Fruit fly (Drosophila melanogaster) whole organism, embryonic: Measurements from ENCODE around the gene CG31798.

Source experiments
- Atf-2 ChIP-seq: fragments of 200-800 bp; sonication (Bioruptor generic); optimal IDR thresholded peaks from 2 replicates; lab custom pipeline; 2016; ENCODE audit warnings: missing biosample characterization, missing genetic modification characterization
- Blimp-1 ChIP-seq: fragments of 200-800 bp; sonication (Bioruptor generic); optimal IDR thresholded peaks from 3 replicates; lab custom pipeline; 2018; ENCODE audit warnings: missing biosample characterization, missing genetic modification characterization, mild to moderate bottlenecking, moderate library complexity, missing genetic modification reagents
- CG10147 ChIP-seq: fragments of 200-800 bp; sonication (Bioruptor generic); optimal IDR thresholded peaks from 2 replicates; lab custom pipeline; 2019; ENCODE audit warnings: missing biosample characterization, mild to moderate bottlenecking, missing genetic modification characterization, moderate library complexity
- CG10274 ChIP-seq: fragments of 200-800 bp; sonication (Bioruptor generic); optimal IDR thresholded peaks from 3 replicates; lab custom pipeline; 2017; ENCODE audit warnings: missing biosample characterization, mild to moderate bottlenecking, missing genetic modification characterization
- CG10979 ChIP-seq: fragments of 200-800 bp; sonication (Bioruptor generic); optimal IDR thresholded peaks from 2 replicates; lab custom pipeline; 2018; ENCODE audit warnings: missing biosample characterization, mild to moderate bottlenecking, missing genetic modification characterization, moderate library complexity
- CG11247 ChIP-seq: fragments of 200-800 bp; sonication (Bioruptor generic); IDR thresholded peaks from 2 replicates; pipeline ENCODE4 v1.3.6; 2022; ENCODE audit warnings: missing biosample characterization, missing genetic modification characterization
- CG11456 ChIP-seq: fragments of 200-800 bp; sonication (Bioruptor generic); IDR thresholded peaks from 3 replicates; pipeline ENCODE4 v1.3.6; 2022; ENCODE audit warnings: missing biosample characterization, missing genetic modification characterization
- CG12104 ChIP-seq: fragments of 200-800 bp; sonication (Bioruptor generic); optimal IDR thresholded peaks from 3 replicates; lab custom pipeline; 2016; ENCODE audit warnings: missing biosample characterization, missing genetic modification characterization
- CG13123 ChIP-seq: fragments of 200-800 bp; sonication (Bioruptor generic); optimal IDR thresholded peaks from 2 replicates; lab custom pipeline; 2016; ENCODE audit warnings: missing biosample characterization, missing genetic modification characterization
- CG13287 ChIP-seq: fragments of 200-800 bp; sonication (Bioruptor generic); IDR thresholded peaks from 2 replicates; pipeline ENCODE4 v1.3.6; 2022; ENCODE audit warnings: missing biosample characterization, missing genetic modification characterization; ENCODE audit not compliant: partially characterized antibody
- CG13775 ChIP-seq: fragments of 200-800 bp; sonication (Bioruptor generic); optimal IDR thresholded peaks from 3 replicates; lab custom pipeline; 2017; ENCODE audit warnings: missing biosample characterization, mild to moderate bottlenecking, missing genetic modification characterization
- CG15073 ChIP-seq: fragments of 200-800 bp; sonication (Bioruptor generic); optimal IDR thresholded peaks from 2 replicates; lab custom pipeline; 2016; ENCODE audit warnings: missing biosample characterization, missing genetic modification characterization
- CG17612 ChIP-seq: fragments of 200-800 bp; sonication (Bioruptor generic); IDR thresholded peaks from 2 replicates; pipeline ENCODE4 v1.3.6; 2022; ENCODE audit warnings: missing biosample characterization, missing genetic modification characterization
- CG2199 ChIP-seq: fragments of 200-800 bp; sonication (Bioruptor generic); IDR thresholded peaks from 3 replicates; pipeline ENCODE4 v1.3.6; 2022; ENCODE audit warnings: missing biosample characterization, missing genetic modification characterization
- CG2678 ChIP-seq: fragments of 200-800 bp; sonication (Bioruptor generic); optimal IDR thresholded peaks from 3 replicates; lab custom pipeline; 2019; ENCODE audit warnings: missing biosample characterization, mild to moderate bottlenecking, missing genetic modification characterization, moderate library complexity
- CG2712 ChIP-seq: fragments of 200-800 bp; optimal IDR thresholded peaks from 3 replicates; lab custom pipeline; 2019; ENCODE audit warnings: missing biosample characterization, mild to moderate bottlenecking, missing genetic modification characterization, moderate library complexity
- CG30403 ChIP-seq: fragments of 200-800 bp; sonication (Bioruptor generic); optimal IDR thresholded peaks from 3 replicates; lab custom pipeline; 2016; ENCODE audit warnings: missing biosample characterization, missing genetic modification characterization
- CG3065 ChIP-seq: fragments of 200-800 bp; sonication (Bioruptor generic); optimal IDR thresholded peaks from 2 replicates; lab custom pipeline; 2016; ENCODE audit warnings: missing biosample characterization, missing genetic modification characterization
- CG31365 ChIP-seq: fragments of 200-800 bp; sonication (Bioruptor generic); optimal IDR thresholded peaks from 2 replicates; lab custom pipeline; 2018; ENCODE audit warnings: missing biosample characterization, mild to moderate bottlenecking, missing genetic modification characterization
- CG4854 ChIP-seq: fragments of 200-800 bp; sonication (Bioruptor generic); optimal IDR thresholded peaks from 2 replicates; lab custom pipeline; 2016; ENCODE audit warnings: missing biosample characterization, missing genetic modification characterization, inconsistent platforms
- D19A ChIP-seq: fragments of 200-800 bp; optimal IDR thresholded peaks from 3 replicates; lab custom pipeline; 2019; ENCODE audit warnings: missing biosample characterization, mild to moderate bottlenecking, missing genetic modification characterization, moderate library complexity
- Dip2 ChIP-seq: fragments of 200-800 bp; sonication (Bioruptor generic); IDR thresholded peaks from 2 replicates; pipeline ENCODE4 v1.3.6; 2022; ENCODE audit warnings: missing biosample characterization, missing genetic modification characterization
- Dip3 ChIP-seq: fragments of 200-800 bp; sonication (Bioruptor generic); optimal IDR thresholded peaks from 3 replicates; lab custom pipeline; 2016; ENCODE audit warnings: missing biosample characterization, missing genetic modification characterization
- ERR ChIP-seq: fragments of 200-800 bp; sonication (Bioruptor generic); optimal IDR thresholded peaks from 2 replicates; lab custom pipeline; 2016; ENCODE audit warnings: missing biosample characterization, missing genetic modification characterization
- Elba2 ChIP-seq: fragments of 200-800 bp; sonication (Bioruptor generic); optimal IDR thresholded peaks from 3 replicates; lab custom pipeline; 2016; ENCODE audit warnings: missing biosample characterization, missing genetic modification characterization
- HHEX ChIP-seq: fragments of 200-800 bp; sonication (Bioruptor generic); optimal IDR thresholded peaks from 3 replicates; lab custom pipeline; 2017; ENCODE audit warnings: missing biosample characterization, mild to moderate bottlenecking, missing genetic modification characterization, missing genetic modification reagents
- Hand ChIP-seq: fragments of 200-800 bp; sonication (Bioruptor generic); optimal IDR thresholded peaks from 2 replicates; lab custom pipeline; 2017; ENCODE audit warnings: mild to moderate bottlenecking, missing biosample characterization, missing genetic modification reagents, missing genetic modification characterization
- Hmx ChIP-seq: fragments of 200-800 bp; sonication (Bioruptor generic); optimal IDR thresholded peaks from 2 replicates; lab custom pipeline; 2016; ENCODE audit warnings: missing biosample characterization, missing genetic modification characterization
- Max ChIP-seq: fragments of 200-800 bp; sonication (Bioruptor generic); optimal IDR thresholded peaks from 2 replicates; lab custom pipeline; 2016; ENCODE audit warnings: missing biosample characterization, mild to moderate bottlenecking, missing genetic modification characterization
- Myb ChIP-seq: fragments of 200-800 bp; sonication (Bioruptor generic); optimal IDR thresholded peaks from 2 replicates; lab custom pipeline; 2016; ENCODE audit warnings: missing biosample characterization, missing genetic modification characterization
- Ravus ChIP-seq: fragments of 200-800 bp; sonication (Bioruptor generic); IDR thresholded peaks from 2 replicates; pipeline ENCODE4 v1.3.6; 2022; ENCODE audit warnings: missing biosample characterization, missing genetic modification characterization
- Scr ChIP-seq: fragments of 200-800 bp; sonication (Bioruptor generic); IDR thresholded peaks from 2 replicates; pipeline ENCODE4 v1.3.6; 2022; ENCODE audit warnings: missing biosample characterization, missing genetic modification characterization; ENCODE audit not compliant: partially characterized antibody
- Sry-δ ChIP-seq: fragments of 200-800 bp; sonication (Bioruptor generic); optimal IDR thresholded peaks from 2 replicates; lab custom pipeline; 2016; ENCODE audit warnings: missing biosample characterization, missing genetic modification characterization
- ara ChIP-seq: fragments of 200-800 bp; sonication (Bioruptor generic); IDR thresholded peaks from 2 replicates; pipeline ENCODE4 v1.3.6; 2022; ENCODE audit warnings: missing biosample characterization, missing genetic modification characterization
- btn ChIP-seq: fragments of 200-800 bp; sonication (Bioruptor generic); optimal IDR thresholded peaks from 2 replicates; lab custom pipeline; 2016; ENCODE audit warnings: missing biosample characterization, missing genetic modification characterization
- gce ChIP-seq: fragments of 200-800 bp; sonication (Bioruptor generic); IDR thresholded peaks from 3 replicates; pipeline ENCODE4 v1.3.6; 2022; ENCODE audit warnings: missing biosample characterization, missing genetic modification characterization
- gfzf ChIP-seq: fragments of 200-800 bp; sonication (Bioruptor generic); optimal IDR thresholded peaks from 2 replicates; lab custom pipeline; 2016; ENCODE audit warnings: missing biosample characterization, mild to moderate bottlenecking, missing genetic modification characterization, moderate library complexity
- hkb ChIP-seq, 2 experiments: fragments of 200-800 bp in 1 of 2; fragments of >200 bp in 1 of 2; sonication (Bioruptor generic) in 1 of 2; IDR thresholded peaks in 1 of 2; optimal IDR thresholded peaks in 1 of 2; 2 replicates each; pipeline versions ENCODE4 v1.3.6 to Lab custom; 2017 to 2022; ENCODE audit warnings: missing biosample characterization in 1 of 2, missing genetic modification characterization in 1 of 2
- jumu ChIP-seq: fragments of 200-800 bp; sonication (Bioruptor generic); optimal IDR thresholded peaks from 3 replicates; lab custom pipeline; 2016; ENCODE audit warnings: missing biosample characterization, missing genetic modification characterization
- lbe ChIP-seq: fragments of 200-800 bp; sonication (Bioruptor generic); optimal IDR thresholded peaks from 2 replicates; lab custom pipeline; 2016; ENCODE audit warnings: missing biosample characterization, mild to moderate bottlenecking, missing genetic modification characterization
- luna ChIP-seq: fragments of 200-800 bp; sonication (Bioruptor generic); optimal IDR thresholded peaks from 2 replicates; lab custom pipeline; 2016; ENCODE audit warnings: missing biosample characterization, missing genetic modification characterization
- mld ChIP-seq: fragments of 200-800 bp; sonication (Bioruptor generic); IDR thresholded peaks from 3 replicates; pipeline ENCODE4 v1.3.6; 2022; ENCODE audit warnings: missing biosample characterization, missing genetic modification characterization; ENCODE audit not compliant: partially characterized antibody
- org-1 ChIP-seq: fragments of 200-800 bp; sonication (Bioruptor generic); optimal IDR thresholded peaks from 2 replicates; lab custom pipeline; 2017; ENCODE audit warnings: missing biosample characterization, missing genetic modification characterization
- run ChIP-seq: fragments of 200-800 bp; sonication (Bioruptor generic); optimal IDR thresholded peaks from 3 replicates; lab custom pipeline; 2018; ENCODE audit warnings: missing biosample characterization, mild to moderate bottlenecking, missing genetic modification characterization
- shn ChIP-seq: fragments of 200-800 bp; sonication (Bioruptor generic); optimal IDR thresholded peaks from 3 replicates; lab custom pipeline; 2016; ENCODE audit warnings: missing biosample characterization, missing genetic modification characterization
- sob ChIP-seq: fragments of 200-800 bp; sonication (Bioruptor generic); IDR thresholded peaks from 2 replicates; pipeline ENCODE4 v1.3.6; 2022; ENCODE audit warnings: missing biosample characterization, missing genetic modification characterization
- ssp ChIP-seq: fragments of 200-800 bp; sonication (Bioruptor generic); IDR thresholded peaks from 2 replicates; pipeline ENCODE4 v1.3.6; 2022; ENCODE audit warnings: missing biosample characterization, missing genetic modification characterization
- tgo ChIP-seq: fragments of 200-800 bp; sonication (Bioruptor generic); IDR thresholded peaks from 3 replicates; pipeline ENCODE4 v1.3.6; 2022; ENCODE audit warnings: missing biosample characterization, missing genetic modification characterization
- twi ChIP-seq: fragments of 200-800 bp; optimal IDR thresholded peaks from 2 replicates; lab custom pipeline; 2019; ENCODE audit warnings: missing biosample characterization, mild to moderate bottlenecking, missing genetic modification characterization, moderate library complexity
- tx ChIP-seq: fragments of 200-800 bp; sonication (Bioruptor generic); optimal IDR thresholded peaks from 2 replicates; lab custom pipeline; 2016; ENCODE audit warnings: missing biosample characterization, missing genetic modification characterization
- vnd ChIP-seq: fragments of 200-800 bp; sonication (Bioruptor generic); IDR thresholded peaks from 3 replicates; pipeline ENCODE4 v1.3.6; 2022; ENCODE audit warnings: missing biosample characterization, missing genetic modification characterization; ENCODE audit not compliant: partially characterized antibody
- zfh1 ChIP-seq: fragments of 200-800 bp; sonication (Bioruptor generic); IDR thresholded peaks from 3 replicates; pipeline ENCODE4 v1.3.6; 2022; ENCODE audit warnings: missing biosample characterization, missing genetic modification characterization

Gene CG31798

DNA sequence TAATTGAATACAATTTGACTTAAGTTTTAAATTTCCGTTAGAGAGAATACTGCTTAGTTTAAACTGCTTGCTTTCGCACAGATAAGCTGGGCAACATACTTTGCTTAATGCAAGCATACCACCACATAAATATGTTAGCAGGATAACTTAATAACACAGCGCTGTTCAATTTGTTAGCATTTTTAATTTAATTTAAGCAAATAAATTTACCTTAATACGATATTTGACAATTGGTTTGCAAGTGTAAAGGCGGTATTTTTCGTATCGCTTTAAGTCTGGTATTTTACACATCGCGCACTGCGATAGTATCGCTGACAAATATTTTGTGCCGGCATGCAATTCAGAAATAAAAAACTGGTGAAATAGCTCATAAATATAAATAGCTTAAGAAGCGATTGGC is 36.4 kb downstream of the CG31798 start, which contains the start of gene RtcB (continued):
- TF ChIP-seq Scr (GFP tag; lab: Robert Waterston, UW): peak; percentile 97
- no peak for TF ChIP-seq gce (GFP tag; lab: Robert Waterston, UW)
- TF ChIP-seq CG2712 (tag; lab: Kevin White, UChicago): peak; percentile 9
- TF ChIP-seq luna (GFP tag; lab: Kevin White, UChicago): no peak
- TF ChIP-seq D19A: no peak
- TF ChIP-seq ssp (GFP tag; lab: Robert Waterston, UW): peak; percentile 64
- no peak for TF ChIP-seq CG15073
- no peak for TF ChIP-seq Dip3 (GFP tag; lab: Kevin White, UChicago)
- no peak for TF ChIP-seq Hand
- TF ChIP-seq ara: no peak
- TF ChIP-seq CG2678 (tag; lab: Kevin White, UChicago): no peak
- TF ChIP-seq gfzf (GFP tag; lab: Kevin White, UChicago): peak; percentile 53
- TF ChIP-seq CG13775 (GFP tag; lab: Kevin White, UChicago): no peak
- no peak for TF ChIP-seq CG10979
- TF ChIP-seq shn: no peak
- TF ChIP-seq tgo (GFP tag; lab: Robert Waterston, UW): peak; percentile 15; the same call in 1 of the 3 replicates
- peak; percentile 99 for TF ChIP-seq Myb
- no peak for TF ChIP-seq CG17612
- TF ChIP-seq CG11247: no peak
- TF ChIP-seq jumu (GFP tag; lab: Kevin White, UChicago): no peak
- no peak for TF ChIP-seq run (tag; lab: Kevin White, UChicago)
- TF ChIP-seq CG10274 (GFP tag; lab: Kevin White, UChicago): no peak
- no peak for TF ChIP-seq org-1 (GFP tag; lab: Kevin White, UChicago)
- no peak for TF ChIP-seq CG4854
- peak; percentile 1 for TF ChIP-seq hkb (optimal IDR thresholded peaks at IDR 0.05; lab: Kevin White, UChicago)
- TF ChIP-seq hkb (GFP tag; IDR thresholded peaks at IDR 0.05; lab: Robert Waterston, UW): no peak
- no peak for TF ChIP-seq Atf-2 (GFP tag; lab: Kevin White, UChicago)
- TF ChIP-seq Max (GFP tag; lab: Kevin White, UChicago): peak; percentile 15
- peak; percentile 46 for TF ChIP-seq Elba2 (GFP tag; lab: Kevin White, UChicago)
- TF ChIP-seq twi: no peak
- no peak for TF ChIP-seq zfh1 (GFP tag; lab: Robert Waterston, UW)
- TF ChIP-seq Sry-δ (GFP tag; lab: Kevin White, UChicago): peak; percentile 75
- no peak for TF ChIP-seq CG10147 (GFP tag; lab: Kevin White, UChicago)
- peak; percentile 97 for TF ChIP-seq vnd (GFP tag; lab: Robert Waterston, UW)
- TF ChIP-seq Blimp-1 (GFP tag; lab: Kevin White, UChicago): no peak
- peak; percentile 12 for TF ChIP-seq lbe (GFP tag; lab: Kevin White, UChicago)
- peak; percentile 97 for TF ChIP-seq CG31365 (tag; lab: Kevin White, UChicago)
- no peak for TF ChIP-seq sob (GFP tag; lab: Robert Waterston, UW)
- no peak for TF ChIP-seq btn
- TF ChIP-seq CG13123 (GFP tag; lab: Kevin White, UChicago): no peak
- no peak for TF ChIP-seq ERR
- TF ChIP-seq Ravus (GFP tag; lab: Robert Waterston, UW): no peak
- no peak for TF ChIP-seq Hmx (GFP tag; lab: Kevin White, UChicago)
- peak; percentile 97 for TF ChIP-seq CG13287 (GFP tag; lab: Robert Waterston, UW)
- TF ChIP-seq CG30403: no peak
- no peak for TF ChIP-seq CG2199 (GFP tag; lab: Robert Waterston, UW)
- TF ChIP-seq CG3065 (GFP tag; lab: Kevin White, UChicago): no peak
- no peak for TF ChIP-seq CG12104 (GFP tag; lab: Kevin White, UChicago)
- TF ChIP-seq HHEX (GFP tag; lab: Kevin White, UChicago): no peak
- peak; percentile 91 for TF ChIP-seq mld (GFP tag; lab: Robert Waterston, UW)
- no peak for TF ChIP-seq Dip2 (GFP tag; lab: Robert Waterston, UW)
- no peak for TF ChIP-seq CG11456 (GFP tag; lab: Robert Waterston, UW)
- no peak for TF ChIP-seq tx (GFP tag; lab: Kevin White, UChicago)
